Worm (Caenorhabditis elegans): ENCODE measurements around the gene Y69E1A.5.

Y69E1A.5 gene

DNA sequence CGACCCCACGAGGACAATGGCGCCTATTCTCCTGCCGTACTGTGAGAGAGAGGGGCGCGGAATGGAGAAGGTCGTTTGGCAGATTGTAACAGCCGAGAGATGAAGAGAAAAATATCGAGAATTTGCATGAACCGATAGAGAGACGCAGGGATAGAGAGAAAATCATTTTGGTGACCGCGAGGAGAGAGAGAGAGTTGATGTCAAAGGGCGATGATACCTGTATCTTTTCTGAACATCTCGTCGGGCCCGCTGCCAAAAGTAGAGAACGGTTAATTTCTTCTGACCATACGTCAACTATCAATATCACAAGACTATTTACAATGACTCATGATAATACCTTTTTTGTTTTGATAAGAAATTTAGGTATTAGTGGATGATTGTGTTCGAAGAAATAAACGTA is 18.5 kb upstream of the Y69E1A.5 start (continued):
- TF ChIP-seq mdl-1 (tag; optimal IDR thresholded peaks at IDR 0.05) (peak; percentile 53), nhr-43 (tag; optimal IDR thresholded peaks at IDR 0.05; ENCODE audit: poor library complexity, severe bottlenecking) (peak; percentile 61), elt-3 (tag; optimal IDR thresholded peaks at IDR 0.05) (no peak), nhr-77 (tag; optimal IDR thresholded peaks at IDR 0.05) (no peak), ceh-28 (tag; optimal IDR thresholded peaks at IDR 0.05) (peak; percentile 21), daf-12 (tag; optimal IDR thresholded peaks at IDR 0.05) (no peak), nhr-23 (tag; optimal IDR thresholded peaks at IDR 0.05) (peak; percentile 46), ceh-16 (tag; optimal IDR thresholded peaks at IDR 0.05) (no peak), fos-1 (tag; optimal IDR thresholded peaks at IDR 0.05) (no peak), zag-1 (tag; optimal IDR thresholded peaks at IDR 0.05) (no peak), lsy-12 (tag; optimal IDR thresholded peaks at IDR 0.05) (no peak), ama-1 (optimal IDR thresholded peaks at IDR 0.05) (peak; percentile 36), egl-5 (tag; optimal IDR thresholded peaks at IDR 0.05) (no peak), skn-1 (tag; optimal IDR thresholded peaks at IDR 0.05) (no peak), pqm-1 (tag; optimal IDR thresholded peaks at IDR 0.05) (peak; percentile 22), lin-15B (tag; optimal IDR thresholded peaks at IDR 0.05) (no peak), pha-4 (tag; optimal IDR thresholded peaks at IDR 0.05) (peak; percentile 55), jun-1 (tag; optimal IDR thresholded peaks at IDR 0.05) (no peak), hmg-11 (tag; optimal IDR thresholded peaks at IDR 0.05) (peak; percentile 24), nhr-76 (tag; optimal IDR thresholded peaks at IDR 0.05) (no peak)

DNA sequence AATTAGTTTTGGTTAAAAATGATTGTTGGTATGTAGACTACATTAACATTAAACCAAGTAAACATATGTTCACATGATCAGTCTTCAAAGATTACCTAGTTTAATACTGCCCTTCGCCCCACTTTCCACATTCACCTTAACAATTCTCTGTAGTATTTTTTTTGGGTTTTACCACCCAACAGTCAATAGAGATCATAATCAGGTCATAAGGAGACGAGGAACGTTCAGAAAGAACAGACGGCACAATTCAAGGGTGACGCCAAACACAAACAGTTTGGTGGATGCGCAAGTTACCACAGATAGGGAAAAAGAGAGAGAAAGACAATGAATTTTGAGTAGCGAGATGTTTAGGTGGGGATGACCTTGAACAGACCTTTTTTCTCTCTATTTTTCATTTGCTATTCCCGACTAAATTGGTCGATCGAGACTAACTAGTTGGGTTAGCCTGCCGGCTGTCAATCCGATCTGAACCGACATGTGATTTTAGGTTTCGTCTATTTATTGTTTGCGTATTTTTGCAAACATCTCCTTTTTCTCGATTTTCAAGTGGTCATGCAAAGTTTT is 14.3 kb upstream of the Y69E1A.5 start:
- TF ChIP-seq elt-2 (tag; optimal IDR thresholded peaks at IDR 0.05), result peak; percentile 14
- no peak for TF ChIP-seq elt-1 (tag; optimal IDR thresholded peaks at IDR 0.05)
- peak; percentile 59 for TF ChIP-seq pha-4 (tag; optimal IDR thresholded peaks at IDR 0.05)
- peak; percentile 25 for TF ChIP-seq nhr-23 (tag; optimal IDR thresholded peaks at IDR 0.05)
- TF ChIP-seq nhr-25 (tag; optimal IDR thresholded peaks at IDR 0.05), result peak; percentile 69

DNA sequence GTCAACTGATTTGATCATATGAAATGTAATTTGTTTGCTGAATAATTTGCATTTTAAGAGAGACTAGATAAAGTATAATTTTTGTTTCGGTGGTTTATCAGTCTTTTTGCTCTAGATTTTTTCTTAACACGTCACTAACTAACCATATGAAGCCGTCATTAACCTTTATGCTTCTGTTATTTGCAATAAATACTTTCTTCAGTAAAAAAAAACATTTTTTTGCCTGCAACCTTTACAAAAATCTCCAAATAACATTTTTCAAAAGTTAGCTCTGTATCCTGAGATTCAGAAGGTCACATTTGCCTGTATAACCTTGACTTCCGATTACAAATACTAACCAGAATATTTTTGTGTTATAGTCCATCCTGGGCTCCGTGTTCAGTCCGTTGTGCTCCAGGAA is 13.3 kb upstream of the Y69E1A.5 start:
- TF ChIP-seq egl-5 (tag; optimal IDR thresholded peaks at IDR 0.05) (no peak), ama-1 (optimal IDR thresholded peaks at IDR 0.05) (no peak), eor-1 (tag; optimal IDR thresholded peaks at IDR 0.05) (no peak), hmg-11 (tag; optimal IDR thresholded peaks at IDR 0.05) (no peak), unc-39 (tag; optimal IDR thresholded peaks at IDR 0.05) (no peak), pqm-1 (tag; optimal IDR thresholded peaks at IDR 0.05) (no peak), fkh-2 (tag; optimal IDR thresholded peaks at IDR 0.05) (no peak), R02D3.7 (tag; optimal IDR thresholded peaks at IDR 0.05) (no peak), nhr-43 (tag; optimal IDR thresholded peaks at IDR 0.05; ENCODE audit: poor library complexity, severe bottlenecking) (no peak), nhr-67 (tag; optimal IDR thresholded peaks at IDR 0.05) (no peak), elt-3 (tag; optimal IDR thresholded peaks at IDR 0.05) (no peak), jun-1 (tag; optimal IDR thresholded peaks at IDR 0.05) (no peak), nfya-1 (tag; optimal IDR thresholded peaks at IDR 0.05; ENCODE audit: insufficient read depth) (no peak), sea-2 (GFP tag; optimal IDR thresholded peaks at IDR 0.05) (no peak), skn-1 (tag; optimal IDR thresholded peaks at IDR 0.05) (no peak)

DNA sequence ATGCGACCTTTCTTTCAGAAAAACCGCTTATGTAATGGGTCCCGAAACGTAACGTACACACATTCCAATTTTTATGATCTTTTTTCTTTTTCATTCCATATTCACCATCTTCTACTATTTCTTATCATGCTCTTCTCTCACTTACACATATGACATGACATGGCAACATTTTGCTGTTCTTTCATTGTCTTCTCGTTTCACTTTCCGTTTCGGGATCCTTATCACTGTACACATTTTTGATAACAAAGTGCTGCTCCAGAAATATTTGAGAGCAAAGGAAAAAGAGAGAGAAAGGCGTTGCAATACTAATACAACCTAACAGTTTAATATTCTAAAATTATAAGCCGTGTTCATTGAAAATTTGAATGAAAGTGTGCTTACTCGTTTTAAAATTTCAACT is 12.9 kb upstream of the Y69E1A.5 start:
- peak; percentile 83 for TF ChIP-seq pqm-1 (tag; optimal IDR thresholded peaks at IDR 0.05)
- TF ChIP-seq elt-2 (tag; optimal IDR thresholded peaks at IDR 0.05), result peak; percentile 97
- TF ChIP-seq ceh-9 (tag; optimal IDR thresholded peaks at IDR 0.05), result no peak
- TF ChIP-seq pha-4 (tag; optimal IDR thresholded peaks at IDR 0.05), result peak; percentile 20

DNA sequence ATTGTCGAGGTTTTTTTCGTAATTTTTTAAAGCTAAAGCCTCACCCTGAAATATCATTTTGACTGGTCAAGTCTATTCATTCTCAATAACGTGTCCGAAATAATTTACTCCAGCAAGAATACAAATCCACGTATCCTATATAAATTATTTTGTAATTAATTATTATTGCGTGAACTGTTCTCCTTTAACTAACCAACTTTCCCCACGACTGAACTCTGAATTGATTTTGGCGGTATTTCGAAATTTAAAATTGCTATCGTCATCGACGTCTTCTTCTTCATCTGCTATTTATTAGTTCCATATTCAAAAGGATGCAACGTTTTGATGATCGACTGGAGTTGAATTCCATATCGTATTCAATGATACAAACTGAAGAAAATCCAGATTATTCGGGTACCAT is 8.9 kb upstream of the Y69E1A.5 start, which contains the start of the genes aqp-3 and Y69E1A.8:
Gene aqp-3 (minus strand): TSS at position 101 of the 400 bp plus-strand sequence.
Gene Y69E1A.8 (plus strand): TSS at position 246 of the 400 bp plus-strand sequence.
- TF ChIP-seq ama-1 (optimal IDR thresholded peaks at IDR 0.05), result no peak
- no peak for TF ChIP-seq ceh-9 (tag; optimal IDR thresholded peaks at IDR 0.05)
- no peak for TF ChIP-seq unc-39 (tag; optimal IDR thresholded peaks at IDR 0.05)
- no peak for TF ChIP-seq snpc-4 (tag; optimal IDR thresholded peaks at IDR 0.05)
- TF ChIP-seq nhr-67 (tag; optimal IDR thresholded peaks at IDR 0.05), result no peak
- TF ChIP-seq mml-1 (tag; optimal IDR thresholded peaks at IDR 0.05), result no peak
- TF ChIP-seq pha-4 (tag; optimal IDR thresholded peaks at IDR 0.05), result no peak
- no peak for TF ChIP-seq zag-1 (tag; optimal IDR thresholded peaks at IDR 0.05)
- no peak for TF ChIP-seq daf-12 (tag; optimal IDR thresholded peaks at IDR 0.05)
- TF ChIP-seq nhr-237 (tag; optimal IDR thresholded peaks at IDR 0.05), result no peak
- TF ChIP-seq nhr-43 (tag; optimal IDR thresholded peaks at IDR 0.05; ENCODE audit: poor library complexity, severe bottlenecking), result no peak

All from whole organism, L3 larva.